ENCODE assay signal across 2 fruit fly cellular contexts in genomic region chr3L:109058-109457, dm6.
TF ChIP-seq lines count a peak whose summit lies in the region.

No protein-coding gene starts in this region.

- TF ChIP-seq CTCF in whole organism, embryonic (GFP tag; optimal IDR thresholded peaks at IDR 0.05; lab: Kevin White, UChicago) = no peak

TF ChIP-seq in whole organism, embryonic, 481 proteins besides CTCF, POLR2A, EP300 and RAD21:
- no peak for TF ChIP-seq CG31388 (GFP tag; optimal IDR thresholded peaks at IDR 0.05; lab: Kevin White, UChicago)
- no peak for TF ChIP-seq CG10274 (GFP tag; optimal IDR thresholded peaks at IDR 0.05; lab: Kevin White, UChicago)
- no peak for TF ChIP-seq zf30C (GFP tag; optimal IDR thresholded peaks at IDR 0.05; lab: Kevin White, UChicago)
- TF ChIP-seq D19A (tag; optimal IDR thresholded peaks at IDR 0.05; lab: Kevin White, UChicago) = peak; percentile 27
- peak; percentile 66 for TF ChIP-seq nau (GFP tag; optimal IDR thresholded peaks at IDR 0.05; lab: Kevin White, UChicago)
- peak in 1 of 2 experiments; percentile 55 for TF ChIP-seq Hr78 (GFP tag; optimal IDR thresholded peaks at IDR 0.05; lab: Kevin White, UChicago)
- no peak for TF ChIP-seq CG7745 (tag; optimal IDR thresholded peaks at IDR 0.05; lab: Kevin White, UChicago)
- TF ChIP-seq lbe (GFP tag; optimal IDR thresholded peaks at IDR 0.05; lab: Kevin White, UChicago) = no peak
- TF ChIP-seq CG11504 (tag; optimal IDR thresholded peaks at IDR 0.05; lab: Kevin White, UChicago) = no peak
- TF ChIP-seq Dfd (GFP tag; optimal IDR thresholded peaks at IDR 0.05; lab: Kevin White, UChicago) = no peak
- peak; percentile 59 for TF ChIP-seq CG12769 (tag; optimal IDR thresholded peaks at IDR 0.05; lab: Kevin White, UChicago)
- peak; percentile 70; the same call in 1 of the 4 replicates for TF ChIP-seq chinmo (GFP tag; IDR thresholded peaks at IDR 0.05; lab: Robert Waterston, UW; ENCODE audit: partially characterized antibody)
- peak; percentile 4; the same call in 1 of the 2 replicates for TF ChIP-seq ap (GFP tag; IDR thresholded peaks at IDR 0.05; lab: Robert Waterston, UW)
- TF ChIP-seq ftz-f1 (GFP tag; optimal IDR thresholded peaks at IDR 0.05; lab: Kevin White, UChicago) = peak; percentile 65
- TF ChIP-seq CG14441 (GFP tag; IDR thresholded peaks at IDR 0.05; lab: Robert Waterston, UW) = no peak
- TF ChIP-seq CG15514 (GFP tag; optimal IDR thresholded peaks at IDR 0.05; lab: Kevin White, UChicago) = no peak
- no peak for TF ChIP-seq CG13296 (GFP tag; optimal IDR thresholded peaks at IDR 0.05; lab: Kevin White, UChicago)
- 0 out of 3 replicates have a peak, but pooled peaks have one; percentile 41 for TF ChIP-seq ci (GFP tag; IDR thresholded peaks at IDR 0.05; lab: Robert Waterston, UW)
- peak; percentile 4 for TF ChIP-seq sd (tag; optimal IDR thresholded peaks at IDR 0.05; lab: Kevin White, UChicago)
- TF ChIP-seq so (GFP tag; IDR thresholded peaks at IDR 0.05; lab: Robert Waterston, UW) = no peak
- TF ChIP-seq gcm (GFP tag; optimal IDR thresholded peaks at IDR 0.05; lab: Kevin White, UChicago) = peak; percentile 84
- peak; percentile 28 for TF ChIP-seq CG10543 (GFP tag; optimal IDR thresholded peaks at IDR 0.05; lab: Kevin White, UChicago)
- peak; percentile 6 for TF ChIP-seq Med (GFP tag; lab: Kevin White, UChicago)
- no peak for TF ChIP-seq CG3407 (GFP tag; optimal IDR thresholded peaks at IDR 0.05; lab: Kevin White, UChicago)
- TF ChIP-seq CG7928 (GFP tag; optimal IDR thresholded peaks at IDR 0.05; lab: Kevin White, UChicago) = no peak
- 0 out of 2 replicates have a peak, but pooled peaks have one; percentile 7 for TF ChIP-seq ttk (GFP tag; IDR thresholded peaks at IDR 0.05; lab: Robert Waterston, UW)
- TF ChIP-seq crol (GFP tag; IDR thresholded peaks at IDR 0.05; lab: Robert Waterston, UW) = peak; percentile 69
- no peak for TF ChIP-seq Lim3 (GFP tag; IDR thresholded peaks at IDR 0.05; lab: Robert Waterston, UW)
- TF ChIP-seq Mad (GFP tag; optimal IDR thresholded peaks at IDR 0.05; lab: Kevin White, UChicago) = no peak
- no peak for TF ChIP-seq E2f1 (GFP tag; IDR thresholded peaks at IDR 0.05; lab: Robert Waterston, UW)

TF ChIP-seq in whole organism, pupa, 21 proteins besides CTCF, POLR2A, EP300 and RAD21:
- TF ChIP-seq CG32121 (GFP tag; IDR thresholded peaks at IDR 0.05; lab: Robert Waterston, UW) = no peak
- TF ChIP-seq CG12605 (GFP tag; IDR thresholded peaks at IDR 0.05; lab: Robert Waterston, UW) = no peak
- TF ChIP-seq CG17806 (tag; optimal IDR thresholded peaks at IDR 0.05; lab: Kevin White, UChicago) = no peak
- no peak for TF ChIP-seq CG9948 (tag; optimal IDR thresholded peaks at IDR 0.05; lab: Kevin White, UChicago)
- peak; percentile 25 for TF ChIP-seq D1 (tag; optimal IDR thresholded peaks at IDR 0.05; lab: Kevin White, UChicago)
